Worm (Caenorhabditis elegans) whole organism, L4 larva: Measurements from ENCODE around the gene C45B2.1.

Experiments used
- D1046.2 ChIP-seq: fragments of 200-800 bp; sonication (Bioruptor generic); IDR thresholded peaks from 2 replicates; pipeline ENCODE4 v1.3.6; 2022; ENCODE audit warnings: missing genetic modification characterization, missing compliant biosample characterization
- F10B5.3 ChIP-seq: sonication (generic microtip); optimal IDR thresholded peaks from 2 replicates; lab custom pipeline; 2016; ENCODE audit warnings: mild to moderate bottlenecking, missing genetic modification characterization, missing compliant biosample characterization
- F26F4.8 ChIP-seq: fragments of 200-800 bp; sonication (Bioruptor generic); conservative IDR thresholded peaks from 2 replicates; pipeline ENCODE4 v1.3.6; 2022; ENCODE audit warnings: missing genetic modification characterization, missing compliant biosample characterization
- F49E8.2 ChIP-seq: sonication (generic microtip); optimal IDR thresholded peaks from 2 replicates; lab custom pipeline; 2016; ENCODE audit warnings: missing compliant biosample characterization, mild to moderate bottlenecking, missing genetic modification characterization, borderline replicate concordance
- T20F7.1 ChIP-seq: fragments of 200-800 bp; sonication (Bioruptor generic); optimal IDR thresholded peaks from 2 replicates; lab custom pipeline; 2018; ENCODE audit warnings: mild to moderate bottlenecking, missing genetic modification characterization, missing compliant biosample characterization
- Y105C5A.15 ChIP-seq: fragments of 200-800 bp; sonication (Bioruptor generic); IDR thresholded peaks from 2 replicates; pipeline ENCODE4 v1.3.6; 2022; ENCODE audit warnings: missing genetic modification characterization, missing compliant biosample characterization
- aly-2 ChIP-seq: sonication (generic microtip); optimal IDR thresholded peaks from 2 replicates; lab custom pipeline; 2018; ENCODE audit warnings: missing biosample characterization, missing genetic modification characterization
- attf-4 ChIP-seq: sonication (generic microtip); optimal IDR thresholded peaks from 3 replicates; lab custom pipeline; 2017; ENCODE audit warnings: missing biosample characterization, missing genetic modification characterization
- ceh-28 ChIP-seq: fragments of 150-350 bp; optimal IDR thresholded peaks from 2 replicates; lab custom pipeline; 2014; ENCODE audit warnings: missing biosample characterization, missing genetic modification reagents, missing genetic modification characterization
- daf-19 ChIP-seq: fragments of 200-800 bp; sonication (Bioruptor generic); conservative IDR thresholded peaks from 2 replicates; pipeline ENCODE4 v1.3.6; 2022; ENCODE audit warnings: missing genetic modification characterization, missing compliant biosample characterization
- daf-8 ChIP-seq: fragments of 200-800 bp; sonication (Bioruptor generic); IDR thresholded peaks from 2 replicates; pipeline ENCODE4 v1.3.6; 2022; ENCODE audit warnings: missing genetic modification characterization, missing compliant biosample characterization
- dmd-6 ChIP-seq: fragments of 200-800 bp; sonication (Bioruptor generic); IDR thresholded peaks from 2 replicates; pipeline ENCODE4 v1.3.6; 2022; ENCODE audit warnings: missing genetic modification reagents, missing genetic modification characterization, missing compliant biosample characterization
- dve-1 ChIP-seq: sonication (generic microtip); optimal IDR thresholded peaks from 2 replicates; lab custom pipeline; 2017; ENCODE audit warnings: antibody characterized with exemption, mild to moderate bottlenecking, missing genetic modification characterization, missing compliant biosample characterization; ENCODE audit not compliant: insufficient read depth
- egl-27 ChIP-seq: sonication (generic microtip); optimal IDR thresholded peaks from 3 replicates; lab custom pipeline; 2017; ENCODE audit warnings: missing biosample characterization, missing genetic modification reagents, missing genetic modification characterization
- fos-1 ChIP-seq: fragments of 150-350 bp; optimal IDR thresholded peaks from 2 replicates; lab custom pipeline; 2014; ENCODE audit warnings: missing biosample characterization, missing genetic modification characterization
- hlh-11 ChIP-seq: fragments of 200-800 bp; sonication (Bioruptor generic); optimal IDR thresholded peaks from 2 replicates; lab custom pipeline; 2018; ENCODE audit warnings: mild to moderate bottlenecking, missing genetic modification characterization, missing compliant biosample characterization
- jun-1 ChIP-seq: fragments of 150-350 bp; optimal IDR thresholded peaks from 2 replicates; lab custom pipeline; 2014; ENCODE audit warnings: missing biosample characterization, missing genetic modification reagents, missing genetic modification characterization
- lin-13 ChIP-seq: fragments of 150-350 bp; optimal IDR thresholded peaks from 2 replicates; lab custom pipeline; 2014; ENCODE audit warnings: missing biosample characterization, missing genetic modification reagents, missing genetic modification characterization
- lin-15B ChIP-seq: fragments of 150-350 bp; sonication (generic microtip); optimal IDR thresholded peaks from 3 replicates; lab custom pipeline; 2014; ENCODE audit warnings: missing biosample characterization, missing genetic modification characterization
- lin-29 ChIP-seq: fragments of 200-800 bp; sonication (Bioruptor generic); IDR thresholded peaks from 2 replicates; pipeline ENCODE4 v1.3.6; 2022; ENCODE audit warnings: missing genetic modification reagents, missing genetic modification characterization, missing compliant biosample characterization
- mep-1 ChIP-seq: fragments of 150-350 bp; sonication (generic microtip); optimal IDR thresholded peaks from 3 replicates; lab custom pipeline; 2014; ENCODE audit warnings: missing biosample characterization, missing genetic modification characterization
- nhr-10 ChIP-seq: fragments of 150-350 bp; optimal IDR thresholded peaks from 2 replicates; lab custom pipeline; 2014; ENCODE audit warnings: missing biosample characterization, missing genetic modification characterization
- nhr-102 ChIP-seq: sonication (generic microtip); optimal IDR thresholded peaks from 2 replicates; lab custom pipeline; 2016; ENCODE audit warnings: mild to moderate bottlenecking, missing genetic modification characterization, moderate library complexity, missing compliant biosample characterization
- nhr-237 ChIP-seq: sonication (generic microtip); optimal IDR thresholded peaks from 2 replicates; lab custom pipeline; 2017; ENCODE audit warnings: missing biosample characterization, missing genetic modification characterization
- nhr-28 ChIP-seq: fragments of 150-350 bp; optimal IDR thresholded peaks from 2 replicates; lab custom pipeline; 2014; ENCODE audit warnings: missing biosample characterization, missing genetic modification characterization
- nhr-77 ChIP-seq: fragments of 150-350 bp; optimal IDR thresholded peaks from 2 replicates; lab custom pipeline; 2014; ENCODE audit warnings: missing biosample characterization, missing genetic modification characterization
- pha-4 ChIP-seq, 2 experiments: fragments of 150-350 bp in 1 of 2; fragments of 200-800 bp in 1 of 2; sonication (Bioruptor generic) in 1 of 2; IDR thresholded peaks in 1 of 2; optimal IDR thresholded peaks in 1 of 2; 2 replicates each; pipeline versions ENCODE4 v1.3.6 to Lab custom; 2014 to 2022; ENCODE audit warnings: missing genetic modification characterization in 2 of 2, missing genetic modification reagents in 2 of 2, missing biosample characterization in 1 of 2, missing compliant biosample characterization in 1 of 2
- pqm-1 ChIP-seq: sonication (generic microtip); optimal IDR thresholded peaks from 2 replicates; lab custom pipeline; 2017; ENCODE audit warnings: missing biosample characterization, missing genetic modification characterization
- rbr-2 ChIP-seq: sonication (generic microtip); optimal IDR thresholded peaks from 2 replicates; lab custom pipeline; 2016; ENCODE audit warnings: missing genotype, missing genetic modification characterization, missing compliant biosample characterization
- skn-1 ChIP-seq: fragments of 150-350 bp; optimal IDR thresholded peaks from 2 replicates; lab custom pipeline; 2014; ENCODE audit warnings: missing biosample characterization, missing genetic modification characterization
- spr-1 ChIP-seq: sonication (generic microtip); optimal IDR thresholded peaks from 2 replicates; lab custom pipeline; 2016; ENCODE audit warnings: mild to moderate bottlenecking, missing genetic modification characterization, missing compliant biosample characterization
- tag-97 ChIP-seq: fragments of 200-800 bp; sonication (Bioruptor generic); IDR thresholded peaks from 2 replicates; pipeline ENCODE4 v1.3.6; 2022; ENCODE audit warnings: missing genetic modification characterization, missing compliant biosample characterization
- tra-1 ChIP-seq: fragments of 200-800 bp; sonication (Bioruptor generic); IDR thresholded peaks from 2 replicates; pipeline ENCODE4 v1.3.6; 2022; ENCODE audit warnings: missing genetic modification reagents, missing genetic modification characterization, missing compliant biosample characterization
- unc-130 ChIP-seq: sonication (generic microtip); optimal IDR thresholded peaks from 2 replicates; lab custom pipeline; 2016; ENCODE audit warnings: missing genetic modification reagents, missing genetic modification characterization, missing compliant biosample characterization
- unc-62 ChIP-seq, 3 experiments: fragments of 150-350 bp in 1 of 3; sonication (generic microtip); optimal IDR thresholded peaks in 2 of 3; peaks in 1 of 3; 1 replicate in 1 of 3; 2 replicates in 2 of 3; lab custom pipeline; 2014 to 2017; ENCODE audit warnings: missing biosample characterization in 3 of 3, missing genetic modification characterization in 3 of 3, missing genetic modification reagents in 3 of 3, missing genotype in 1 of 3
- vab-7 ChIP-seq: fragments of 200-800 bp; sonication (Bioruptor generic); IDR thresholded peaks from 2 replicates; pipeline ENCODE4 v1.3.6; 2022; ENCODE audit warnings: missing genetic modification reagents, missing genetic modification characterization, missing compliant biosample characterization
- zfp-3 ChIP-seq: fragments of 200-800 bp; sonication (Bioruptor generic); conservative IDR thresholded peaks from 2 replicates; pipeline ENCODE4 v1.3.6; 2022; ENCODE audit warnings: missing genetic modification reagents, missing genetic modification characterization, missing compliant biosample characterization
- ztf-11 ChIP-seq: fragments of 150-350 bp; optimal IDR thresholded peaks from 2 replicates; lab custom pipeline; 2014; ENCODE audit warnings: missing biosample characterization, missing genetic modification characterization

C45B2.1 gene

ce11 chrX:6065936-6066452, 19.9 kb upstream of the C45B2.1 start, which contains the start of gene ptr-4:
Gene ptr-4, minus strand, starts transcription at chrX:6065986.
- TF ChIP-seq unc-62 (GFP tag; optimal IDR thresholded peaks at IDR 0.05 in 1 of 2; lab: Kevin White, UChicago) (peak in 1 of 2 experiments; percentile 92), unc-62 (tag; optimal IDR thresholded peaks at IDR 0.05; lab: Kevin White, UChicago) (no peak), aly-2 (tag; lab: Kevin White, UChicago) (no peak)

ce11 chrX:6066618-6067017, 19.3 kb upstream of the C45B2.1 start:
- no peak for TF ChIP-seq lin-29 (GFP tag; lab: Robert Waterston, UW)
- no peak for TF ChIP-seq aly-2 (tag; lab: Kevin White, UChicago)
- TF ChIP-seq T20F7.1, result no peak
- no peak for TF ChIP-seq ceh-28 (tag; lab: Kevin White, UChicago)

ce11 chrX:6075209-6075608, 10.7 kb upstream of the C45B2.1 start, which contains the start of gene lgc-58:
Gene lgc-58, plus strand, starts transcription at chrX:6075509.
- TF ChIP-seq mep-1 (tag; lab: Kevin White, UChicago), result no peak
- TF ChIP-seq Y105C5A.15 (GFP tag; lab: Robert Waterston, UW), result no peak

- TF ChIP-seq nhr-28 (tag; lab: Kevin White, UChicago) (peak; percentile 81), F49E8.2 (tag; lab: Kevin White, UChicago) (no peak), egl-27 (tag; lab: Kevin White, UChicago) (no peak), daf-19 (no peak), dve-1 (tag; lab: Kevin White, UChicago) (no peak), dmd-6 (peak; percentile 48; the same call in 1 of the 2 replicates), hlh-11 (tag; lab: Kevin White, UChicago) (peak; percentile 3), tra-1 (0 out of 2 replicates have a peak, but pooled peaks have one; percentile 30), pqm-1 (peak; percentile 40), nhr-77 (tag; lab: Kevin White, UChicago) (peak; percentile 7)
These were observed 4.1 kb upstream of the C45B2.1 start for ce11 chrX:6081793-6082192.

- TF ChIP-seq nhr-237 (no peak), spr-1 (tag; lab: Kevin White, UChicago) (no peak), T20F7.1 (no peak), pha-4 (GFP tag; IDR thresholded peaks at IDR 0.05; lab: Robert Waterston, UW) (no peak), pha-4 (tag; optimal IDR thresholded peaks at IDR 0.05; lab: Kevin White, UChicago) (no peak), F49E8.2 (tag; lab: Kevin White, UChicago) (no peak), D1046.2 (no peak), F10B5.3 (tag; lab: Kevin White, UChicago) (no peak), ceh-28 (tag; lab: Kevin White, UChicago) (no peak), aly-2 (tag; lab: Kevin White, UChicago) (no peak), skn-1 (tag; lab: Kevin White, UChicago) (no peak), F26F4.8 (GFP tag; lab: Robert Waterston, UW) (no peak), unc-130 (GFP tag; lab: Kevin White, UChicago) (no peak), ztf-11 (tag; lab: Kevin White, UChicago) (no peak)
- TF ChIP-seq, all 104 proteins: peak for 0
These were observed 3.3 kb upstream of the C45B2.1 start, which contains the start of gene C45B2.3 for ce11 chrX:6082660-6083059. Gene C45B2.3, plus strand, starts transcription at chrX:6082960.

- no peak for TF ChIP-seq attf-4 (tag; lab: Kevin White, UChicago)
- no peak for TF ChIP-seq tag-97 (GFP tag; lab: Robert Waterston, UW)
- no peak for TF ChIP-seq lin-13 (GFP tag; lab: Kevin White, UChicago)
- TF ChIP-seq rbr-2, result no peak
- no peak for TF ChIP-seq nhr-77 (tag; lab: Kevin White, UChicago)
- TF ChIP-seq zfp-3 (GFP tag; lab: Robert Waterston, UW), result no peak
- TF ChIP-seq daf-8 (GFP tag; lab: Robert Waterston, UW), result no peak
- TF ChIP-seq jun-1 (tag; lab: Kevin White, UChicago), result no peak
- no peak for TF ChIP-seq lin-15B (tag; lab: Kevin White, UChicago)
- TF ChIP-seq nhr-10, result no peak
- no peak for TF ChIP-seq nhr-102 (tag; lab: Kevin White, UChicago)
- TF ChIP-seq fos-1 (tag; lab: Kevin White, UChicago), result no peak
- TF ChIP-seq vab-7 (GFP tag; lab: Robert Waterston, UW), result no peak
These were observed 1.5 kb upstream of the C45B2.1 start, which contains the start of gene C45B2.2 for ce11 chrX:6084439-6084838. Gene C45B2.2, plus strand, starts transcription at chrX:6084739.
